Fruit fly (Drosophila melanogaster) whole organism, prepupa: ENCODE data around the gene Mdh2.
A peak's percentile ranks its signal among the peaks of the same experiment; 100 is the strongest.

Source experiments
- Blimp-1 ChIP-seq: fragments of 200-800 bp; sonication (Bioruptor generic); optimal IDR thresholded peaks from 3 replicates; lab custom pipeline; 2017; ENCODE audit warnings: missing biosample characterization, missing genetic modification characterization, mild to moderate bottlenecking, moderate library complexity, missing genetic modification reagents
- CG10631 ChIP-seq: fragments of 200-800 bp; sonication (Bioruptor generic); optimal IDR thresholded peaks from 2 replicates; lab custom pipeline; 2016; ENCODE audit warnings: missing biosample characterization, missing genetic modification characterization
- CG10669 ChIP-seq: fragments of 200-800 bp; sonication (Bioruptor generic); optimal IDR thresholded peaks from 3 replicates; lab custom pipeline; 2018; ENCODE audit warnings: missing biosample characterization, mild to moderate bottlenecking, missing genetic modification characterization, moderate library complexity
- CG11294 ChIP-seq: fragments of 200-800 bp; sonication (Bioruptor generic); IDR thresholded peaks from 2 replicates; pipeline ENCODE4 v1.3.6; 2022; ENCODE audit warnings: missing biosample characterization, missing genetic modification characterization
- CG11902 ChIP-seq: fragments of 200-800 bp; sonication (Bioruptor generic); optimal IDR thresholded peaks from 3 replicates; lab custom pipeline; 2016; ENCODE audit warnings: missing biosample characterization, missing genetic modification characterization
- CG1621 ChIP-seq: fragments of 200-800 bp; sonication (Bioruptor generic); optimal IDR thresholded peaks from 3 replicates; lab custom pipeline; 2018; ENCODE audit warnings: missing biosample characterization, mild to moderate bottlenecking, missing genetic modification characterization
- CG16779 ChIP-seq: fragments of 200-800 bp; sonication (Bioruptor generic); optimal IDR thresholded peaks from 3 replicates; lab custom pipeline; 2017; ENCODE audit warnings: missing biosample characterization, mild to moderate bottlenecking, missing genetic modification characterization
- CG3032 ChIP-seq: fragments of 200-800 bp; optimal IDR thresholded peaks from 2 replicates; lab custom pipeline; 2019; ENCODE audit warnings: missing biosample characterization, mild to moderate bottlenecking, missing genetic modification characterization, moderate library complexity
- CG31627 ChIP-seq: fragments of 200-800 bp; sonication (Bioruptor generic); optimal IDR thresholded peaks from 3 replicates; lab custom pipeline; 2016; ENCODE audit warnings: missing biosample characterization, missing genetic modification characterization
- CG3919 ChIP-seq: fragments of 200-800 bp; sonication (Bioruptor generic); optimal IDR thresholded peaks from 3 replicates; lab custom pipeline; 2016; ENCODE audit warnings: missing biosample characterization, missing genetic modification characterization
- CG6163 ChIP-seq: fragments of 200-800 bp; sonication (Bioruptor generic); IDR thresholded peaks from 3 replicates; pipeline ENCODE4 v1.3.6; 2022; ENCODE audit warnings: missing biosample characterization, missing genetic modification characterization
- CG6276 ChIP-seq: fragments of 200-800 bp; sonication (Bioruptor generic); optimal IDR thresholded peaks from 2 replicates; lab custom pipeline; 2017; ENCODE audit warnings: missing biosample characterization, mild to moderate bottlenecking, missing genetic modification characterization
- CG6792 ChIP-seq: fragments of 200-800 bp; sonication (Bioruptor generic); optimal IDR thresholded peaks from 3 replicates; lab custom pipeline; 2016; ENCODE audit warnings: missing biosample characterization, missing genetic modification characterization
- CG6854 ChIP-seq: fragments of 200-800 bp; sonication (Bioruptor generic); optimal IDR thresholded peaks from 2 replicates; lab custom pipeline; 2017; ENCODE audit warnings: missing biosample characterization, mild to moderate bottlenecking, missing genetic modification characterization
- CG7368 ChIP-seq: fragments of 200-800 bp; sonication (Bioruptor generic); optimal IDR thresholded peaks from 3 replicates; lab custom pipeline; 2016; ENCODE audit warnings: missing biosample characterization, missing genetic modification characterization
- CG8119 ChIP-seq: fragments of 200-800 bp; sonication (Bioruptor generic); IDR thresholded peaks from 3 replicates; pipeline ENCODE4 v1.3.6; 2022; ENCODE audit warnings: missing biosample characterization, missing genetic modification characterization
- CG8319 ChIP-seq: fragments of 200-800 bp; sonication (Bioruptor generic); optimal IDR thresholded peaks from 3 replicates; lab custom pipeline; 2016; ENCODE audit warnings: missing biosample characterization, missing genetic modification characterization
- CG8632 ChIP-seq: fragments of 200-800 bp; sonication (Bioruptor generic); optimal IDR thresholded peaks from 3 replicates; lab custom pipeline; 2016; ENCODE audit warnings: missing biosample characterization, missing genetic modification characterization
- CG9139 ChIP-seq: fragments of 200-800 bp; sonication (Bioruptor generic); optimal IDR thresholded peaks from 3 replicates; lab custom pipeline; 2017; ENCODE audit warnings: missing biosample characterization, mild to moderate bottlenecking, missing genetic modification characterization
- Eip78C ChIP-seq: fragments of 200-800 bp; sonication (Bioruptor generic); peaks from one replicate; lab custom pipeline; 2016; ENCODE audit warnings: missing biosample characterization, missing genetic modification characterization
- Eip93F ChIP-seq: fragments of 200-800 bp; sonication (Bioruptor generic); optimal IDR thresholded peaks from 2 replicates; lab custom pipeline; 2016; ENCODE audit warnings: missing biosample characterization, mild to moderate bottlenecking, missing genetic modification characterization
- Ets21C ChIP-seq: fragments of 200-800 bp; sonication (Bioruptor generic); optimal IDR thresholded peaks from 3 replicates; lab custom pipeline; 2016; ENCODE audit warnings: missing biosample characterization, missing genetic modification characterization
- Ets96B ChIP-seq: fragments of 200-800 bp; optimal IDR thresholded peaks from 2 replicates; lab custom pipeline; 2019; ENCODE audit warnings: missing biosample characterization, mild to moderate bottlenecking, missing genetic modification characterization, moderate library complexity
- Hr4 ChIP-seq: fragments of 200-800 bp; sonication (Bioruptor generic); optimal IDR thresholded peaks from 3 replicates; lab custom pipeline; 2016; ENCODE audit warnings: missing biosample characterization, missing genetic modification characterization
- Lpt ChIP-seq: fragments of 200-800 bp; sonication (Bioruptor generic); optimal IDR thresholded peaks from 3 replicates; lab custom pipeline; 2016; ENCODE audit warnings: missing biosample characterization, missing genetic modification characterization
- Met ChIP-seq: fragments of 200-800 bp; sonication (Bioruptor generic); optimal IDR thresholded peaks from 3 replicates; lab custom pipeline; 2016; ENCODE audit warnings: missing biosample characterization, missing genetic modification characterization
- Smox ChIP-seq: fragments of 200-800 bp; sonication (Bioruptor generic); optimal IDR thresholded peaks from 3 replicates; lab custom pipeline; 2016; ENCODE audit warnings: missing biosample characterization, missing genetic modification characterization
- Sox102F ChIP-seq: fragments of 200-800 bp; sonication (Bioruptor generic); optimal IDR thresholded peaks from 2 replicates; lab custom pipeline; 2016; ENCODE audit warnings: missing biosample characterization, mild to moderate bottlenecking, missing genetic modification characterization
- Sox14 ChIP-seq: fragments of 200-800 bp; sonication (Bioruptor generic); optimal IDR thresholded peaks from 3 replicates; lab custom pipeline; 2016; ENCODE audit warnings: missing biosample characterization, missing genetic modification characterization
- Sox15 ChIP-seq: fragments of 200-800 bp; sonication (Bioruptor generic); optimal IDR thresholded peaks from 3 replicates; lab custom pipeline; 2016; ENCODE audit warnings: missing biosample characterization, missing genetic modification characterization
- cyc ChIP-seq: fragments of 200-800 bp; sonication (Bioruptor generic); optimal IDR thresholded peaks from 3 replicates; lab custom pipeline; 2016; ENCODE audit warnings: missing biosample characterization, missing genetic modification characterization
- dac ChIP-seq: fragments of 200-800 bp; sonication (Bioruptor generic); optimal IDR thresholded peaks from 2 replicates; lab custom pipeline; 2017; ENCODE audit warnings: missing biosample characterization, mild to moderate bottlenecking, missing genetic modification characterization
- eg ChIP-seq: fragments of 200-800 bp; sonication (Bioruptor generic); IDR thresholded peaks from 3 replicates; pipeline ENCODE4 v1.3.6; 2022; ENCODE audit warnings: missing biosample characterization, missing genetic modification characterization
- esn ChIP-seq: fragments of 200-800 bp; sonication (Bioruptor generic); optimal IDR thresholded peaks from 2 replicates; lab custom pipeline; 2016; ENCODE audit warnings: missing biosample characterization, mild to moderate bottlenecking, missing genetic modification characterization, moderate library complexity
- fd59A ChIP-seq: fragments of 200-800 bp; sonication (Bioruptor generic); optimal IDR thresholded peaks from 2 replicates; lab custom pipeline; 2017; ENCODE audit warnings: missing biosample characterization, mild to moderate bottlenecking, missing genetic modification characterization, missing genetic modification reagents
- fd85E ChIP-seq: fragments of 200-800 bp; sonication (Bioruptor generic); optimal IDR thresholded peaks from 3 replicates; lab custom pipeline; 2016; ENCODE audit warnings: missing biosample characterization, missing genetic modification characterization
- lz ChIP-seq: fragments of 200-800 bp; sonication (Bioruptor generic); optimal IDR thresholded peaks from 3 replicates; lab custom pipeline; 2016; ENCODE audit warnings: missing biosample characterization, missing genetic modification characterization
- net ChIP-seq: fragments of 200-800 bp; sonication (Bioruptor generic); optimal IDR thresholded peaks from 3 replicates; lab custom pipeline; 2016; ENCODE audit warnings: missing biosample characterization, missing genetic modification characterization
- pdm3 ChIP-seq: fragments of 200-800 bp; sonication (Bioruptor generic); optimal IDR thresholded peaks from 3 replicates; lab custom pipeline; 2016; ENCODE audit warnings: missing biosample characterization, missing genetic modification characterization
- salr ChIP-seq, 2 experiments: fragments of 200-800 bp; sonication (Bioruptor generic); optimal IDR thresholded peaks; 3 replicates each; lab custom pipeline; 2016 to 2018; ENCODE audit warnings: missing biosample characterization in 2 of 2, missing genetic modification characterization in 2 of 2, mild to moderate bottlenecking in 1 of 2
- svp ChIP-seq: fragments of 200-800 bp; sonication (Bioruptor generic); peaks from one replicate; lab custom pipeline; 2016; ENCODE audit warnings: missing biosample characterization, missing genetic modification characterization

Gene Mdh2

dm6 chr3R:18198518-18199118 is 27.6 kb upstream of the Mdh2 start (continued):
- TF ChIP-seq CG6276 (peak; percentile 96), esn (GFP tag; lab: Kevin White, UChicago) (peak; percentile 48), cyc (GFP tag; lab: Kevin White, UChicago) (no peak), Met (GFP tag; lab: Kevin White, UChicago) (peak; percentile 44), net (GFP tag; lab: Kevin White, UChicago) (no peak), Lpt (GFP tag; lab: Kevin White, UChicago) (no peak), CG11902 (no peak), CG8119 (GFP tag; lab: Robert Waterston, UW) (no peak), fd59A (no peak), CG6163 (GFP tag; lab: Robert Waterston, UW) (no peak), CG6854 (GFP tag; lab: Kevin White, UChicago) (peak; percentile 42), Sox14 (peak; percentile 6), CG16779 (tag; lab: Kevin White, UChicago) (peak; percentile 38), CG11294 (GFP tag; lab: Robert Waterston, UW) (no peak), Eip78C (GFP tag; lab: Kevin White, UChicago) (peak; percentile 72), CG10669 (GFP tag; lab: Kevin White, UChicago) (no peak), Hr4 (peak; percentile 23), Ets21C (GFP tag; lab: Kevin White, UChicago) (no peak), Sox102F (GFP tag; lab: Kevin White, UChicago) (peak; percentile 56), CG10631 (no peak), eg (no peak)

dm6 chr3R:18199177-18199884 is 26.9 kb upstream of the Mdh2 start, which contains the start of the genes Ssdp and CG7985:
Gene Ssdp, minus strand, starts transcription at chr3R:18199595.
Gene CG7985, plus strand, starts transcription at chr3R:18199857.
- no peak for TF ChIP-seq lz (GFP tag; lab: Kevin White, UChicago)
- no peak for TF ChIP-seq CG8632 (GFP tag; lab: Kevin White, UChicago)
- no peak for TF ChIP-seq CG8319
- no peak for TF ChIP-seq fd59A
- no peak for TF ChIP-seq CG31627 (GFP tag; lab: Kevin White, UChicago)
- peak; percentile 14 for TF ChIP-seq CG6854 (GFP tag; lab: Kevin White, UChicago)
- TF ChIP-seq salr (GFP tag; optimal IDR thresholded peaks at IDR 0.05; lab: Kevin White, UChicago), result no peak
- no peak for TF ChIP-seq CG1621 (tag; lab: Kevin White, UChicago)
- TF ChIP-seq CG6792 (GFP tag; lab: Kevin White, UChicago), result no peak
- no peak for TF ChIP-seq CG6276
- no peak for TF ChIP-seq CG11294 (GFP tag; lab: Robert Waterston, UW)
- TF ChIP-seq CG7368 (GFP tag; lab: Kevin White, UChicago), result no peak
- TF ChIP-seq Met (GFP tag; lab: Kevin White, UChicago), result peak; percentile 11
- TF ChIP-seq Sox15 (GFP tag; lab: Kevin White, UChicago), result no peak
- TF ChIP-seq dac (GFP tag; lab: Kevin White, UChicago), result no peak
- no peak for TF ChIP-seq CG9139 (GFP tag; lab: Kevin White, UChicago)
- TF ChIP-seq CG6163 (GFP tag; lab: Robert Waterston, UW), result no peak
- peak; percentile 11 for TF ChIP-seq Smox (GFP tag; lab: Kevin White, UChicago)
- peak; percentile 23 for TF ChIP-seq pdm3
- no peak for TF ChIP-seq net (GFP tag; lab: Kevin White, UChicago)
- TF ChIP-seq CG3032 (tag; lab: Kevin White, UChicago), result no peak
- no peak for TF ChIP-seq Sox102F (GFP tag; lab: Kevin White, UChicago)
- no peak for TF ChIP-seq Eip93F (GFP tag; lab: Kevin White, UChicago)
- no peak for TF ChIP-seq CG3919 (GFP tag; lab: Kevin White, UChicago)
- TF ChIP-seq Sox14, result no peak
- TF ChIP-seq cyc (GFP tag; lab: Kevin White, UChicago), result no peak
- TF ChIP-seq Ets96B (tag; lab: Kevin White, UChicago), result no peak
- TF ChIP-seq fd85E (GFP tag; lab: Kevin White, UChicago), result no peak
- TF ChIP-seq Hr4, result no peak
- no peak for TF ChIP-seq Blimp-1 (GFP tag; lab: Kevin White, UChicago)
- TF ChIP-seq svp (GFP tag; lab: Kevin White, UChicago), result no peak
